Worm (Caenorhabditis elegans): ENCODE data around the gene set-16.

DNA sequence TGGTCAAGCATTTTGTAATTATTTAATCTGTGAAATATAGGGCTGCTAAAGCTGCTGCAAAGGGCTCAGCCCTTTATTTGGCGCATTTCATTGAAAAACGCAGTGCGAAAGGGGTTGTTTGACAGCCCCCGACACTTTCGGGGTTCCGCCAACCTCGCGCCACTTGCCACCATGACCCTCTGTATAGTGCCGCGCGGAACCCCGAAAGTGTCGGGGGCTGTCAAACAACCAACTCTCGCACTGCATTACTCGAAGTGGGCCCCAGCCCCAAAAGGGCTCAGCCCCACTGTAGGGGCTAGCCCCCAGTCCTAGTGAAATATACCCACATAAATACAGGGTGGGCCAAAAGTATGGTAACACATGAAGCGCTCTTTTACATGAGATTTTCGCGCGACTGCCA is 43.5 kb upstream of the set-16 start:
- no peak for TF ChIP-seq unc-39 (tag; optimal IDR thresholded peaks at IDR 0.05)
- TF ChIP-seq unc-62 (GFP tag; optimal IDR thresholded peaks at IDR 0.05): no peak
- TF ChIP-seq elt-1 (tag; optimal IDR thresholded peaks at IDR 0.05; ENCODE audit: borderline replicate concordance, insufficient read depth): no peak
- no peak for TF ChIP-seq ztf-11 (tag; optimal IDR thresholded peaks at IDR 0.05)
- TF ChIP-seq nhr-12 (tag; optimal IDR thresholded peaks at IDR 0.05): no peak
- no peak for TF ChIP-seq ceh-39 (tag; optimal IDR thresholded peaks at IDR 0.05)
- no peak for TF ChIP-seq nhr-28 (tag; optimal IDR thresholded peaks at IDR 0.05)
- no peak for TF ChIP-seq ces-1 (GFP tag; optimal IDR thresholded peaks at IDR 0.05)
- TF ChIP-seq mep-1 (tag; optimal IDR thresholded peaks at IDR 0.05): no peak
- no peak for TF ChIP-seq lin-13 (tag; optimal IDR thresholded peaks at IDR 0.05)
- TF ChIP-seq snpc-4 (tag; optimal IDR thresholded peaks at IDR 0.05): no peak
- TF ChIP-seq pha-4 (tag; optimal IDR thresholded peaks at IDR 0.05): no peak
- no peak for TF ChIP-seq sptf-1 (tag; optimal IDR thresholded peaks at IDR 0.05)
- TF ChIP-seq unc-120 (tag; optimal IDR thresholded peaks at IDR 0.05; ENCODE audit: poor library complexity, severe bottlenecking): no peak
